Worm (Caenorhabditis elegans): ENCODE results near the gene mrps-31.

DNA sequence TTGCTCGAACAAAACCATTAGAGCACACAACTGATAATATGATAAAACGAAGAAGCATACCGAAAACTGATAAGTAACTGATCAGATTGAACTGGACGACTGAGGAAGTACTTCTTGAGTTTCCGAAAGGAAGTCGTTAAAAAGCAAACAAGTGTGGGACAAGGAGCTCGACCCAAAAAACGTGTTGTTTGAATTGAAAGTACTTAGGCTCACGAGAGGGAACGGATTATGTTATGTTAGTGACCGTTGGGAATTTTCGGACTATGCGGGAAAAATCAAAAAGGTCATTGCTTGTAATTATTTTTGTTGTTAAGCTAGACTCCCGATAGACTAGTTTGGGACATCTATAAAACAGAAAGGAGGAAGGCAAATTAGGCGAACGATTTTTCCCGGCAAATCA is 48.5 kb downstream of the mrps-31 start, which contains the start of gene C48D5.3:
- no peak for TF ChIP-seq ZK546.5 (tag; optimal IDR thresholded peaks at IDR 0.05)
- no peak for TF ChIP-seq egl-27 (tag; optimal IDR thresholded peaks at IDR 0.05)
- TF ChIP-seq elt-3 (tag; optimal IDR thresholded peaks at IDR 0.05), result no peak
- no peak for TF ChIP-seq nhr-237 (tag; optimal IDR thresholded peaks at IDR 0.05)
- no peak for TF ChIP-seq elt-1 (tag; optimal IDR thresholded peaks at IDR 0.05)
